Fruit fly (Drosophila melanogaster) whole organism, embryonic: ENCODE data around the gene MtnE.
A peak's percentile ranks its signal among the peaks of the same experiment; 100 is the strongest.

Source experiments
- Adf1 ChIP-seq: fragments of 200-800 bp; sonication (Bioruptor generic); IDR thresholded peaks from 2 replicates; pipeline ENCODE4 v1.3.6; 2022; ENCODE audit warnings: missing biosample characterization, missing genetic modification characterization
- CG10147 ChIP-seq: fragments of 200-800 bp; sonication (Bioruptor generic); optimal IDR thresholded peaks from 2 replicates; lab custom pipeline; 2019; ENCODE audit warnings: missing biosample characterization, mild to moderate bottlenecking, missing genetic modification characterization, moderate library complexity
- CG10543 ChIP-seq: fragments of 200-800 bp; sonication (Bioruptor generic); optimal IDR thresholded peaks from 3 replicates; lab custom pipeline; 2017; ENCODE audit warnings: missing biosample characterization, mild to moderate bottlenecking, missing genetic modification characterization, moderate library complexity
- CG13287 ChIP-seq: fragments of 200-800 bp; sonication (Bioruptor generic); IDR thresholded peaks from 2 replicates; pipeline ENCODE4 v1.3.6; 2022; ENCODE audit warnings: missing biosample characterization, missing genetic modification characterization; ENCODE audit not compliant: partially characterized antibody
- CG13296 ChIP-seq: fragments of 200-800 bp; sonication (Bioruptor generic); optimal IDR thresholded peaks from 3 replicates; lab custom pipeline; 2018; ENCODE audit warnings: missing biosample characterization, mild to moderate bottlenecking, missing genetic modification characterization
- CG13894 ChIP-seq: fragments of 200-800 bp; sonication (Bioruptor generic); optimal IDR thresholded peaks from 3 replicates; lab custom pipeline; 2018; ENCODE audit warnings: missing biosample characterization, mild to moderate bottlenecking, missing genetic modification characterization, moderate library complexity
- CG14014 ChIP-seq: fragments of 200-800 bp; sonication (Bioruptor generic); IDR thresholded peaks from 2 replicates; pipeline ENCODE4 v1.3.6; 2022; ENCODE audit warnings: missing biosample characterization, missing genetic modification characterization
- CG14050 ChIP-seq: fragments of 200-800 bp; sonication (Bioruptor generic); IDR thresholded peaks from 3 replicates; pipeline ENCODE4 v1.3.6; 2022; ENCODE audit warnings: missing biosample characterization, missing genetic modification characterization
- CG1529 ChIP-seq: fragments of 200-800 bp; sonication (Bioruptor generic); optimal IDR thresholded peaks from 3 replicates; lab custom pipeline; 2018; ENCODE audit warnings: missing biosample characterization, missing genetic modification characterization
- CG17912 ChIP-seq: fragments of 200-800 bp; sonication (Bioruptor generic); optimal IDR thresholded peaks from 2 replicates; lab custom pipeline; 2018; ENCODE audit warnings: missing biosample characterization, mild to moderate bottlenecking, missing genetic modification characterization
- CG1792 ChIP-seq: fragments of 200-800 bp; sonication (Bioruptor generic); optimal IDR thresholded peaks from 2 replicates; lab custom pipeline; 2016; ENCODE audit warnings: missing biosample characterization, missing genetic modification characterization
- CG2875 ChIP-seq: fragments of 200-800 bp; sonication (Bioruptor generic); optimal IDR thresholded peaks from 2 replicates; lab custom pipeline; 2017; ENCODE audit warnings: missing biosample characterization, mild to moderate bottlenecking, missing genetic modification characterization, missing genetic modification reagents
- CG30403 ChIP-seq: fragments of 200-800 bp; sonication (Bioruptor generic); optimal IDR thresholded peaks from 3 replicates; lab custom pipeline; 2016; ENCODE audit warnings: missing biosample characterization, missing genetic modification characterization
- CG4707 ChIP-seq: fragments of 200-800 bp; sonication (Bioruptor generic); optimal IDR thresholded peaks from 2 replicates; lab custom pipeline; 2018; ENCODE audit warnings: missing biosample characterization, mild to moderate bottlenecking, missing genetic modification characterization, moderate library complexity
- CG5180 ChIP-seq: fragments of 200-800 bp; sonication (Bioruptor generic); optimal IDR thresholded peaks from 3 replicates; lab custom pipeline; 2017; ENCODE audit warnings: missing biosample characterization, missing genetic modification characterization, mild to moderate bottlenecking, moderate library complexity, missing genetic modification reagents
- CG7271 ChIP-seq: fragments of 200-800 bp; sonication (Bioruptor generic); optimal IDR thresholded peaks from 2 replicates; lab custom pipeline; 2018; ENCODE audit warnings: missing biosample characterization, mild to moderate bottlenecking, missing genetic modification characterization, moderate library complexity
- CG7987 ChIP-seq: fragments of 200-800 bp; sonication (Bioruptor generic); optimal IDR thresholded peaks from 2 replicates; lab custom pipeline; 2018; ENCODE audit warnings: missing biosample characterization, mild to moderate bottlenecking, missing genetic modification characterization, moderate library complexity
- CG9797 ChIP-seq: fragments of 200-800 bp; sonication (Bioruptor generic); optimal IDR thresholded peaks from 3 replicates; lab custom pipeline; 2018; ENCODE audit warnings: missing biosample characterization, mild to moderate bottlenecking, missing genetic modification characterization
- HLH3B ChIP-seq: fragments of 200-800 bp; sonication (Bioruptor generic); IDR thresholded peaks from 2 replicates; pipeline ENCODE4 v1.3.6; 2022; ENCODE audit warnings: missing biosample characterization, missing genetic modification characterization
- HmgZ ChIP-seq: fragments of 200-800 bp; sonication (Bioruptor generic); optimal IDR thresholded peaks from 2 replicates; lab custom pipeline; 2018; ENCODE audit warnings: missing biosample characterization, mild to moderate bottlenecking, missing genetic modification characterization
- MESR4 ChIP-seq: fragments of 200-800 bp; sonication (Bioruptor generic); optimal IDR thresholded peaks from 2 replicates; lab custom pipeline; 2018; ENCODE audit warnings: missing biosample characterization, mild to moderate bottlenecking, missing genetic modification characterization, moderate library complexity
- NFAT ChIP-seq: fragments of 200-800 bp; sonication (Bioruptor generic); IDR thresholded peaks from 2 replicates; pipeline ENCODE4 v1.3.6; 2022; ENCODE audit warnings: missing biosample characterization, missing genetic modification characterization
- Scr ChIP-seq: fragments of 200-800 bp; sonication (Bioruptor generic); IDR thresholded peaks from 2 replicates; pipeline ENCODE4 v1.3.6; 2022; ENCODE audit warnings: missing biosample characterization, missing genetic modification characterization; ENCODE audit not compliant: partially characterized antibody
- Stat92E ChIP-seq, 3 experiments: fragments of >200 bp in 2 of 3; fragments of 200-800 bp in 1 of 3; sonication (Bioruptor generic) in 1 of 3; optimal IDR thresholded peaks; 2 replicates each; lab custom pipeline; 2017 to 2019; ENCODE audit warnings: missing biosample characterization in 3 of 3, missing genetic modification characterization in 3 of 3, mild to moderate bottlenecking in 1 of 3, moderate library complexity in 1 of 3
- Usf ChIP-seq: fragments of 200-800 bp; sonication (Bioruptor generic); optimal IDR thresholded peaks from 2 replicates; lab custom pipeline; 2017; ENCODE audit warnings: missing genotype, missing biosample characterization, missing genetic modification characterization
- ac ChIP-seq: fragments of 200-800 bp; sonication (Bioruptor generic); optimal IDR thresholded peaks from 3 replicates; lab custom pipeline; 2017; ENCODE audit warnings: missing biosample characterization, mild to moderate bottlenecking, missing genetic modification characterization
- ase ChIP-seq: fragments of 200-800 bp; sonication (Bioruptor generic); IDR thresholded peaks from 3 replicates; pipeline ENCODE4 v1.3.6; 2022; ENCODE audit warnings: missing biosample characterization, missing genetic modification characterization
- bigmax ChIP-seq: fragments of 200-800 bp; sonication (Bioruptor generic); optimal IDR thresholded peaks from 2 replicates; lab custom pipeline; 2018; ENCODE audit warnings: missing biosample characterization, mild to moderate bottlenecking, missing genetic modification characterization
- cas ChIP-seq: fragments of 200-800 bp; sonication (Bioruptor generic); IDR thresholded peaks from 2 replicates; pipeline ENCODE4 v1.3.6; 2022; ENCODE audit warnings: missing biosample characterization, missing genetic modification characterization
- ci ChIP-seq: fragments of 200-800 bp; sonication (Bioruptor generic); IDR thresholded peaks from 3 replicates; pipeline ENCODE4 v1.3.6; 2022; ENCODE audit warnings: missing biosample characterization, missing genetic modification characterization
- dmrt99B ChIP-seq: fragments of 200-800 bp; sonication (Bioruptor generic); optimal IDR thresholded peaks from 2 replicates; lab custom pipeline; 2018; ENCODE audit warnings: missing biosample characterization, mild to moderate bottlenecking, missing genetic modification characterization, moderate library complexity
- ewg ChIP-seq: fragments of 200-800 bp; sonication (Bioruptor generic); optimal IDR thresholded peaks from 3 replicates; lab custom pipeline; 2017; ENCODE audit warnings: mild to moderate bottlenecking, missing biosample characterization, missing genetic modification reagents, missing genetic modification characterization
- grau ChIP-seq: fragments of 200-800 bp; optimal IDR thresholded peaks from 3 replicates; lab custom pipeline; 2019; ENCODE audit warnings: missing biosample characterization, mild to moderate bottlenecking, missing genetic modification characterization, moderate library complexity
- hth ChIP-seq: fragments of >200 bp; optimal IDR thresholded peaks from 2 replicates; lab custom pipeline; 2017; ENCODE audit warnings: inconsistent platforms
- ind ChIP-seq: fragments of 200-800 bp; sonication (Bioruptor generic); optimal IDR thresholded peaks from 3 replicates; lab custom pipeline; 2016; ENCODE audit warnings: missing biosample characterization, missing genetic modification characterization
- nerfin-2 ChIP-seq: fragments of 200-800 bp; sonication (Bioruptor generic); IDR thresholded peaks from 2 replicates; pipeline ENCODE4 v1.3.6; 2022; ENCODE audit warnings: missing biosample characterization, missing genetic modification characterization; ENCODE audit not compliant: partially characterized antibody
- nom ChIP-seq: fragments of 200-800 bp; sonication (Bioruptor generic); optimal IDR thresholded peaks from 2 replicates; lab custom pipeline; 2017; ENCODE audit warnings: missing biosample characterization, missing genetic modification characterization, mild to moderate bottlenecking, moderate library complexity, missing genetic modification reagents
- otp ChIP-seq: fragments of 200-800 bp; sonication (Bioruptor generic); IDR thresholded peaks from 3 replicates; pipeline ENCODE4, ENCODE4 v1.3.6; 2022; ENCODE audit warnings: missing biosample characterization, missing genetic modification characterization
- pho ChIP-seq: fragments of 200-800 bp; sonication (Bioruptor generic); optimal IDR thresholded peaks from 2 replicates; lab custom pipeline; 2016; ENCODE audit warnings: missing biosample characterization, missing genetic modification characterization
- phol ChIP-seq: fragments of 200-800 bp; sonication (Bioruptor generic); optimal IDR thresholded peaks from 3 replicates; lab custom pipeline; 2018; ENCODE audit warnings: missing biosample characterization, mild to moderate bottlenecking, missing genetic modification characterization, moderate library complexity
- pnt ChIP-seq: fragments of 200-800 bp; sonication (Bioruptor generic); optimal IDR thresholded peaks from 3 replicates; lab custom pipeline; 2016; ENCODE audit warnings: missing biosample characterization, missing genetic modification characterization
- schlank ChIP-seq: fragments of 200-800 bp; sonication (Bioruptor generic); optimal IDR thresholded peaks from 2 replicates; lab custom pipeline; 2018; ENCODE audit warnings: missing biosample characterization, mild to moderate bottlenecking, missing genetic modification characterization
- sna ChIP-seq: fragments of 200-800 bp; sonication (Bioruptor generic); IDR thresholded peaks from 2 replicates; pipeline ENCODE4 v1.3.6; 2022; ENCODE audit warnings: missing biosample characterization, missing genetic modification characterization; ENCODE audit not compliant: partially characterized antibody
- sob ChIP-seq: fragments of 200-800 bp; sonication (Bioruptor generic); IDR thresholded peaks from 2 replicates; pipeline ENCODE4 v1.3.6; 2022; ENCODE audit warnings: missing biosample characterization, missing genetic modification characterization
- stwl ChIP-seq: fragments of 200-800 bp; sonication (Bioruptor generic); optimal IDR thresholded peaks from 3 replicates; lab custom pipeline; 2018; ENCODE audit warnings: missing biosample characterization, mild to moderate bottlenecking, missing genetic modification characterization, moderate library complexity
- vnd ChIP-seq: fragments of 200-800 bp; sonication (Bioruptor generic); IDR thresholded peaks from 3 replicates; pipeline ENCODE4 v1.3.6; 2022; ENCODE audit warnings: missing biosample characterization, missing genetic modification characterization; ENCODE audit not compliant: partially characterized antibody
- vvl ChIP-seq: fragments of 200-800 bp; sonication (Bioruptor generic); IDR thresholded peaks from 2 replicates; pipeline ENCODE4 v1.3.6; 2022; ENCODE audit warnings: missing biosample characterization, missing genetic modification characterization
- zfh2 ChIP-seq: fragments of 200-800 bp; sonication (Bioruptor generic); optimal IDR thresholded peaks from 2 replicates; lab custom pipeline; 2016; ENCODE audit warnings: missing biosample characterization, missing genetic modification characterization

Gene MtnE

DNA sequence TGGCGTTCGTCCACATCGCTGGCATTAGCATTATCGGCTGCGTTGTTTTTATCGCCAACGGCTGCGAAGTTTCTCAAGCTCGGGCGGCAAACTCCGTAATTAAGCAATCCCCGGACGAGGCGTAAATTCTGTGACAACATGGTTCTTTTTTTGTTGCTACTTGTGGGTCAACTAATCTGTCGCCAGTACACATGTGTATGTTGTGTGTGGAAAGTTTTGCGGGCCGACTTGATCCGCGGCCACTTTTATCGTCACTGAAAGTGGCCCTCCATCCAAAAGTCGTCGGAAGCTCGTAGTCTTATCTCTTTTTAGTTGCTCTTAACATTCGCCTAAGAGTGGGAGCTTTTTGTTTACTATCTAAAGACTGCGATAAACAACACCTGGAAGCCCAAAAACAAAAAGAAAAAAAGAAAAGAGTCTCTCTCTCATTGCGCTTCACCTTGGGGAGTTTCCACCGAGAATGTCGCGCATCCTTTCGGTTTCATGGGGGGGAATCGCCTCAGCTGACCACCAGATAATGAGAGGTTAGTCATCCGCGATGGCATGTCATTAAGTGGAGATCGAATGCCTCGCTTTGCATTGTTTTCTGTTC lies 29.4 kb upstream of the MtnE start, which contains the start of gene CG10877 (continued):
- peak; percentile 71 for TF ChIP-seq nom (GFP tag; lab: Kevin White, UChicago)
- no peak for TF ChIP-seq CG7271 (tag; lab: Kevin White, UChicago)
- no peak for TF ChIP-seq ewg (GFP tag; lab: Kevin White, UChicago)
- peak; percentile 33 for TF ChIP-seq HmgZ (tag; lab: Kevin White, UChicago)
- TF ChIP-seq cas (GFP tag; lab: Robert Waterston, UW) = no peak
- peak; percentile 33; the same call in 1 of the 2 replicates for TF ChIP-seq NFAT (GFP tag; lab: Robert Waterston, UW)
- no peak for TF ChIP-seq CG14014
- TF ChIP-seq nerfin-2 (GFP tag; lab: Robert Waterston, UW) = no peak
- no peak for TF ChIP-seq pnt (GFP tag; lab: Kevin White, UChicago)
- no peak for TF ChIP-seq bigmax (GFP tag; lab: Kevin White, UChicago)
- TF ChIP-seq ac (GFP tag; lab: Kevin White, UChicago) = no peak
- TF ChIP-seq otp (GFP tag; lab: Robert Waterston, UW) = no peak
- TF ChIP-seq Scr (GFP tag; lab: Robert Waterston, UW) = no peak
- TF ChIP-seq ase (GFP tag; lab: Robert Waterston, UW) = no peak
- no peak for TF ChIP-seq CG1529
- no peak for TF ChIP-seq CG2875 (GFP tag; lab: Kevin White, UChicago)
- TF ChIP-seq CG13287 (GFP tag; lab: Robert Waterston, UW) = peak; percentile 20; the same call in 1 of the 2 replicates
- TF ChIP-seq CG10543 = peak; percentile 43
- no peak for TF ChIP-seq HLH3B (GFP tag; lab: Robert Waterston, UW)
- no peak for TF ChIP-seq sob
- TF ChIP-seq ci = 0 out of 3 replicates have a peak, but pooled peaks have one; percentile 7
- TF ChIP-seq pho (GFP tag; lab: Kevin White, UChicago) = no peak
- TF ChIP-seq CG10147 (GFP tag; lab: Kevin White, UChicago) = no peak
- no peak for TF ChIP-seq CG7987 (GFP tag; lab: Kevin White, UChicago)
- no peak for TF ChIP-seq dmrt99B
- TF ChIP-seq schlank (tag; lab: Kevin White, UChicago) = no peak
- no peak for TF ChIP-seq Usf (GFP tag; lab: Kevin White, UChicago)
- no peak for TF ChIP-seq ind
- no peak for TF ChIP-seq zfh2 (GFP tag; lab: Kevin White, UChicago)
- TF ChIP-seq CG14050 (GFP tag; lab: Robert Waterston, UW) = no peak
- no peak for TF ChIP-seq CG13296 (GFP tag; lab: Kevin White, UChicago)
- TF ChIP-seq CG17912 (GFP tag; lab: Kevin White, UChicago) = no peak
- TF ChIP-seq CG5180 (GFP tag; lab: Kevin White, UChicago) = peak; percentile 5

DNA sequence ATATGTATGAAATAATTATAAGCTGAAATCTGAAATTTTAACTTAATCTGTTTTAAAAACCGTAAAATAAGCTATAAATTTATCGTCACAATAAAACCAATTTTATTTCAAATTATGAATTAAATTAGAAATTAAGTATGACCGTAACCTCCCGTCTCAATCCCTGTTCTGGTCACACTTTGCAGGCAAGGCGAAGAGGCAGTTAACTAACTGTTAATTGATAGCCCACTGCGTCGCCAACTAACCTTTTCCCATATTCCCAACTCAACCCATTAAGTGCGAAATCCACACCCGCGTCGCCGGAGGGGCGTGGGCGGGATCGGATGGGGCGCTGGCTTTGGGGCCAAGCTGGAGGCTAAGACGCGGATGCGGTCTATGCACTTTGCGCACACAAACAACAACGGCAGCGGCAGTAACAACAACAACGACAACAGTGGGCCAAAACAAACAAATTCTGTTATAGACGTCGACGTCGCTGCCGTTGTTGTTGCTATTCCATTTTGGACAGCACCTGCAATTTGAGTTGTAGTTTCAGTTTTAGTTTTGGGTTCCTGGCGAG lies 26.2 kb upstream of the MtnE start, which contains the start of gene CG5191:
TSS of gene CG5191 (plus strand) at position 198 of the 559 bp plus-strand sequence.
- TF ChIP-seq Adf1 (GFP tag; lab: Robert Waterston, UW) = peak; percentile 47
- TF ChIP-seq CG1792 (GFP tag; lab: Kevin White, UChicago) = no peak
- no peak for TF ChIP-seq hth
- TF ChIP-seq MESR4 (GFP tag; lab: Kevin White, UChicago) = peak; percentile 54
- TF ChIP-seq otp (GFP tag; lab: Robert Waterston, UW) = peak; percentile 56; the same call in 1 of the 3 replicates
- no peak for TF ChIP-seq CG14050 (GFP tag; lab: Robert Waterston, UW)
- no peak for TF ChIP-seq CG17912 (GFP tag; lab: Kevin White, UChicago)
- peak; percentile 16 for TF ChIP-seq CG13894
- peak; percentile 13 for TF ChIP-seq ac (GFP tag; lab: Kevin White, UChicago)
- peak; percentile 21 for TF ChIP-seq grau (tag; lab: Kevin White, UChicago)
- TF ChIP-seq CG9797 = peak; percentile 29
- TF ChIP-seq CG7987 (GFP tag; lab: Kevin White, UChicago) = peak; percentile 9
- TF ChIP-seq Stat92E (GFP tag; optimal IDR thresholded peaks at IDR 0.05; lab: Kevin White, UChicago) = peak in 1 of 3 experiments; percentile 20
- no peak for TF ChIP-seq CG30403 (GFP tag; lab: Kevin White, UChicago)
- TF ChIP-seq stwl = peak; percentile 77
- 0 out of 2 replicates have a peak, but pooled peaks have one; percentile 2 for TF ChIP-seq vvl (GFP tag; lab: Robert Waterston, UW)
- no peak for TF ChIP-seq vnd
- peak; percentile 51; the same call in 1 of the 2 replicates for TF ChIP-seq sna (GFP tag; lab: Robert Waterston, UW)
- TF ChIP-seq CG4707 (GFP tag; lab: Kevin White, UChicago) = peak; percentile 97
- peak; percentile 30 for TF ChIP-seq phol
